Worm (Caenorhabditis elegans): ENCODE measurements around the gene hpo-9.
A peak's percentile ranks its signal among the peaks of the same experiment; 100 is the strongest.

Gene hpo-9

DNA sequence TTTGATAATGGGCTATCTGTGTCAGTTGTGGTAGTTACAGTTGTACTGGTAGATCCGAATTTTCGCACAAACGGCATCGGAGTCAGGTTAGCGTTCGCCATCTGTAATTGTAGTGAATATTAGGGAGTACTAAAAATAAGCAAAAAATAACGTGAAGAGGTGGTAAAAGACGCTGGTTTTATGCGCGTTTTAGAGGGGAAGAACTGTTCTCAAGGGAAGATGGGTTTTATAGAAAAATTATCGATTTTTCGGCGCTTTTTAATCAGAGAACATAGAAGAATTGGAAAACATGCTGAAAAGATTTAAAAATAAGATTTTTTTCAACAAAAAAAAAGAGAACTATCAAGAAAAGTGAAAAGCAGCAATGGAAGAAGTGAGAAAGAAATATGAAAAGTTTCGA, 13.8 kb downstream of the hpo-9 start, which contains the start of gene C13F10.7:
TSS of gene C13F10.7 (minus strand) at position 101 of the 400 bp plus-strand sequence.
- TF ChIP-seq fos-1 (tag; optimal IDR thresholded peaks at IDR 0.05) (no peak), nhr-6 (tag; optimal IDR thresholded peaks at IDR 0.05) (no peak), jun-1 (tag; optimal IDR thresholded peaks at IDR 0.05) (no peak), ceh-28 (tag; optimal IDR thresholded peaks at IDR 0.05) (peak; percentile 25), ctbp-1 (GFP tag; IDR thresholded peaks at IDR 0.05) (no peak), attf-4 (tag; optimal IDR thresholded peaks at IDR 0.05) (no peak), hlh-30 (tag; optimal IDR thresholded peaks at IDR 0.05; ENCODE audit: insufficient read depth) (no peak)

DNA sequence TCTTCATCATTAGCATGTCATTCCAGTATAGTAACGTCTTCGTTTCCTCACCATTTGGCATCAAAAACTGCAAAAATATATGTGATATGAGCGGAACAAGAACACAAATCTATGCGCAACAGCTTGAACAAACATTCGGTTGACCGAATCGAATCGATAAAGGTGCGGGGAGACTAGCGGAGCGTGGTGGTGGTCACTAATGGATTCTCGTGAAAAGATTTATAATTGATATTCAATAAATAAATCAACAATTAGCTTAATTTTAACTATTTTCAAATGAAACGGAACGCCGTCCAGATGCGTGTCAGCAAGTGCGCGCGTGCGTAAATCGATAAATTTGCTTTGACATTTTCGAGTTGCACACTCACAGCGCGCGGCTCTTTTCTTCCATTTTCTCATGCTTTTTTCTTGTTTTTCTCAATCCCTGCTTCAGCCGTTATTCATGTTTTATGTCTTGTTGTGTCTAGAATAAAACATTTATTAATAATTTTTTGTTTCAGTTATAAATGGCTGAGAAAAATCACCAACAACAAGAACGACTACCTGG, 15.9 kb downstream of the hpo-9 start, which contains the start of the genes C13F10.8, C13F10.6 and kxd-1:
TSS of gene C13F10.8 (minus strand) at position 51 of the 547 bp plus-strand sequence.
TSS of gene C13F10.6 (minus strand) at position 67 of the 547 bp plus-strand sequence.
TSS of gene kxd-1 (plus strand) at position 497 of the 547 bp plus-strand sequence.
- TF ChIP-seq hlh-11 (tag; optimal IDR thresholded peaks at IDR 0.05): peak; percentile 4
- TF ChIP-seq F44E2.7 (GFP tag; IDR thresholded peaks at IDR 0.05): no peak
- TF ChIP-seq Y5F2A.4 (GFP tag; optimal IDR thresholded peaks at IDR 0.05): no peak
- TF ChIP-seq hmg-1.1 (GFP tag; IDR thresholded peaks at IDR 0.05): peak; percentile 35; the same call in 1 of the 2 replicates
- TF ChIP-seq lsy-2 (tag; optimal IDR thresholded peaks at IDR 0.05): peak in 1 of 2 experiments; percentile 35
- peak; percentile 37 for TF ChIP-seq nhr-6 (tag; optimal IDR thresholded peaks at IDR 0.05)
- TF ChIP-seq unc-39 (tag; optimal IDR thresholded peaks at IDR 0.05): no peak
- peak; percentile 36 for TF ChIP-seq hlh-30 (tag; optimal IDR thresholded peaks at IDR 0.05; ENCODE audit: insufficient read depth)
- TF ChIP-seq lin-38 (GFP tag; IDR thresholded peaks at IDR 0.05): 0 out of 2 replicates have a peak, but pooled peaks have one; percentile 15
- TF ChIP-seq unc-62 (GFP tag; optimal IDR thresholded peaks at IDR 0.05 in 1 of 2): peak in 1 of 2 experiments; percentile 32
- no peak for TF ChIP-seq unc-62 (tag; optimal IDR thresholded peaks at IDR 0.05)
- TF ChIP-seq dpl-1 (GFP tag; optimal IDR thresholded peaks at IDR 0.05): peak; percentile 5

DNA sequence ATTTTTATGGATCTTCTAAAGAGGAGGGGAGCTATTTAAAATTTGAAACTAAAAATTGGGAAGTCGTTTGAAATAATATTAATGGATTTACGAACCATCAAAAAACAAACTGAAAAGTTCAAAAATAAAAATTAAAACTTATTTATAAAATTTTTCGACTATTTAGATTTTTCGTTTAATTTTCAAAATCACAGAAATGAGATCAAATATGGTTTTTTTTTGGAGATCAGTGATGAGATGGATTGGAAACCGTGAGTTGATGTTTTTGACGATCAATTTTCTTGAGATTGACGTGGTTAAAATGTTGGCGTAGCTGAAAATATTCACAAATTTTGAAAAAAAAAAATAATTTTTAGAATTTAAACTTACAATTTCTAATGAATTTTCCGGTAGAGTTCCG, 17.9 kb downstream of the hpo-9 start, which contains the start of gene C13F10.5:
TSS of gene C13F10.5 (minus strand) at position 101 of the 400 bp plus-strand sequence.
- no peak for TF ChIP-seq nhr-42 (GFP tag; IDR thresholded peaks at IDR 0.05)
- no peak for TF ChIP-seq attf-4 (tag; optimal IDR thresholded peaks at IDR 0.05)
- TF ChIP-seq lin-15B (tag; optimal IDR thresholded peaks at IDR 0.05): no peak
- TF ChIP-seq D1046.2 (GFP tag; IDR thresholded peaks at IDR 0.05): no peak
- TF ChIP-seq lsy-2 (tag; optimal IDR thresholded peaks at IDR 0.05): no peak
- TF ChIP-seq ceh-44 (GFP tag; IDR thresholded peaks at IDR 0.05): no peak
- peak; percentile 42 for TF ChIP-seq aha-1 (tag)
- no peak for TF ChIP-seq nhr-237 (tag; optimal IDR thresholded peaks at IDR 0.05)
- TF ChIP-seq R02D3.7 (tag; optimal IDR thresholded peaks at IDR 0.05): no peak

DNA sequence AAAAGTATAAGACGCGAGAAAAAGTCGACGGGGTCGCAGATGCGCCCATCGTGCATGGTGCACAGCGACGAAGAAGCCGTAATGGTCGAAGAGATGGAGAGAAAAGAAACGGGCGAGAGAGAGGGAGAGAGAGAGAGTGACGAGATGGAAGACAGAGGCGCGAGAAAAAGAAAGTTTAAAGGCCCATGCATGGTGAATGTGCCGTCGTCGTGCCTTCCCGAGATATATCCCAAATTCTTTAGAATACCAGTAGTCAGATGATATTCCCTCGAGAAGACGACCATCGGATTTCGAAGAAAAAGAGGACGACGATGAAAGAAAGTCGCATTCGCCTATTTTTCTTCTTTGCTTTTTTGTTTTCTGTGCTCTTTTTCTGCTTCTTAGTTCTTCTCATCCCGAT, 20.9 kb downstream of the hpo-9 start:
- TF ChIP-seq mep-1 (tag; optimal IDR thresholded peaks at IDR 0.05): peak; percentile 15
- peak; percentile 27 for TF ChIP-seq rbr-2 (tag; optimal IDR thresholded peaks at IDR 0.05)
- TF ChIP-seq lsy-2 (tag; optimal IDR thresholded peaks at IDR 0.05): peak in 1 of 2 experiments; percentile 3
- TF ChIP-seq zfp-3 (GFP tag; conservative IDR thresholded peaks at IDR 0.05): no peak
- TF ChIP-seq nhr-6 (tag; optimal IDR thresholded peaks at IDR 0.05): no peak
- peak; percentile 38 for TF ChIP-seq set-16 (GFP tag; IDR thresholded peaks at IDR 0.05)
- TF ChIP-seq hlh-30 (tag; optimal IDR thresholded peaks at IDR 0.05; ENCODE audit: insufficient read depth): peak; percentile 59
- peak in 1 of 2 experiments; percentile 72 for TF ChIP-seq unc-62 (GFP tag; optimal IDR thresholded peaks at IDR 0.05 in 1 of 2)
- TF ChIP-seq unc-62 (tag; optimal IDR thresholded peaks at IDR 0.05): no peak

DNA sequence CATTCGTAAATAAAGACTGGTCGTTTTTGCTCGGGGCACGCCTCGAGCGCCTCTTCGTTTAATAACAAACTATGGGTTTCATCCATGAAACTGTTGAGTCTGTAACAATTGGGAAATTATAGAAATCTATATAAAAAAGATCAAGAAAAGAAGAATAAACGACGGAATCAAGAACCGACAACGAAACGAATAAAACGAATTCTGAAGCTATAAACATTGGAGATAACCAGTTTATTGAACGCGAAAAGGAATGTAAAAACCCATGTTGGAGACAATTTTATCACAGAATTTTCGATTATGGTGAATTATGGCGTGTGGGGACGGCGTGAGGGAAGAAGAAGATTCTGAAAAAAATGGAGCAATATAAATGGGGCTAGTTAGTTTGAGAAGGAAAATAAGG, 22.1 kb downstream of the hpo-9 start, which contains the start of gene soap-1:
TSS of gene soap-1 (minus strand) at position 101 of the 400 bp plus-strand sequence.
- TF ChIP-seq egl-27 (tag; optimal IDR thresholded peaks at IDR 0.05): no peak
- no peak for TF ChIP-seq nhr-25 (tag; optimal IDR thresholded peaks at IDR 0.05; ENCODE audit: borderline replicate concordance, insufficient read depth)
- TF ChIP-seq mxl-2 (GFP tag; conservative IDR thresholded peaks at IDR 0.05): no peak
- no peak for TF ChIP-seq D1046.2 (GFP tag; IDR thresholded peaks at IDR 0.05)
- no peak for TF ChIP-seq ceh-28 (tag; optimal IDR thresholded peaks at IDR 0.05)
- TF ChIP-seq mep-1 (tag; optimal IDR thresholded peaks at IDR 0.05): no peak
- TF ChIP-seq aly-2 (tag; optimal IDR thresholded peaks at IDR 0.05): no peak
- TF ChIP-seq snpc-1.2 (GFP tag; IDR thresholded peaks at IDR 0.05): no peak
- TF ChIP-seq php-3 (GFP tag; IDR thresholded peaks at IDR 0.05): no peak
- TF ChIP-seq ztf-11 (tag; optimal IDR thresholded peaks at IDR 0.05): no peak
- TF ChIP-seq lir-3 (tag; optimal IDR thresholded peaks at IDR 0.05): no peak
- TF ChIP-seq F37D6.2 (tag; optimal IDR thresholded peaks at IDR 0.05): no peak
- TF ChIP-seq ZK546.5 (tag; optimal IDR thresholded peaks at IDR 0.05): no peak
- no peak for TF ChIP-seq dmd-8 (GFP tag; IDR thresholded peaks at IDR 0.05)
- TF ChIP-seq nhr-41 (GFP tag; IDR thresholded peaks at IDR 0.05): no peak
- no peak for TF ChIP-seq Y48G9A.11 (GFP tag; IDR thresholded peaks at IDR 0.05)
- no peak for TF ChIP-seq nhr-76 (tag; optimal IDR thresholded peaks at IDR 0.05)
- TF ChIP-seq ZK337.2 (GFP tag; IDR thresholded peaks at IDR 0.05): no peak
